Worm (Caenorhabditis elegans) whole organism, late embryonic: ENCODE results near the gene gldi-1.

Source experiments
- K09A11.1 ChIP-seq: sonication (generic microtip); optimal IDR thresholded peaks from 2 replicates; lab custom pipeline; 2017; ENCODE audit warnings: antibody characterized with exemption, mild to moderate bottlenecking, missing genetic modification characterization, missing compliant biosample characterization; ENCODE audit not compliant: insufficient read depth
- Y22D7AL.16 ChIP-seq: sonication (generic microtip); optimal IDR thresholded peaks from 2 replicates; lab custom pipeline; 2016; ENCODE audit warnings: missing genetic modification characterization, missing compliant biosample characterization
- ahr-1 ChIP-seq: sonication (generic microtip); optimal IDR thresholded peaks from 2 replicates; lab custom pipeline; 2016; ENCODE audit warnings: missing genetic modification characterization, missing compliant biosample characterization
- ama-1 ChIP-seq: fragments of 150-350 bp; optimal IDR thresholded peaks from 2 replicates; lab custom pipeline; 2014
- ceh-14 ChIP-seq: sonication (generic microtip); optimal IDR thresholded peaks from 2 replicates; lab custom pipeline; 2016; ENCODE audit warnings: missing genotype, missing genetic modification characterization, missing compliant biosample characterization
- ceh-18 ChIP-seq: sonication (generic microtip); optimal IDR thresholded peaks from 2 replicates; lab custom pipeline; 2016; ENCODE audit warnings: missing genetic modification characterization, missing compliant biosample characterization
- ceh-22 ChIP-seq: sonication (generic microtip); optimal IDR thresholded peaks from 2 replicates; lab custom pipeline; 2017; ENCODE audit warnings: missing biosample characterization, missing genetic modification characterization
- ceh-24 ChIP-seq: sonication (generic microtip); optimal IDR thresholded peaks from 2 replicates; lab custom pipeline; 2016; ENCODE audit warnings: mild to moderate bottlenecking, missing genetic modification characterization, missing compliant biosample characterization
- ceh-31 ChIP-seq: sonication (generic microtip); optimal IDR thresholded peaks from 2 replicates; lab custom pipeline; 2016; ENCODE audit warnings: missing genetic modification characterization, missing compliant biosample characterization
- ceh-34 ChIP-seq: sonication (generic microtip); optimal IDR thresholded peaks from 2 replicates; lab custom pipeline; 2016; ENCODE audit warnings: mild to moderate bottlenecking, missing genetic modification characterization, missing compliant biosample characterization
- ceh-45 ChIP-seq: fragments of 200-800 bp; sonication (Bioruptor generic); IDR thresholded peaks from 2 replicates; pipeline ENCODE4 v1.3.6; 2022; ENCODE audit warnings: missing genetic modification reagents, missing genetic modification characterization, missing compliant biosample characterization
- ceh-48 ChIP-seq: sonication (generic microtip); optimal IDR thresholded peaks from 2 replicates; lab custom pipeline; 2016; ENCODE audit warnings: missing genetic modification characterization, inconsistent platforms, missing compliant biosample characterization
- ceh-6 ChIP-seq: fragments of 200-800 bp; sonication (Bioruptor generic); optimal IDR thresholded peaks from 2 replicates; lab custom pipeline; 2018; ENCODE audit warnings: mild to moderate bottlenecking, missing genetic modification characterization, missing compliant biosample characterization
- ceh-9 ChIP-seq: sonication (generic microtip); optimal IDR thresholded peaks from 2 replicates; lab custom pipeline; 2016; ENCODE audit warnings: mild to moderate bottlenecking, missing genetic modification characterization, inconsistent platforms, missing compliant biosample characterization
- dve-1 ChIP-seq: sonication (generic microtip); optimal IDR thresholded peaks from 2 replicates; lab custom pipeline; 2017; ENCODE audit warnings: antibody characterized with exemption, mild to moderate bottlenecking, missing genetic modification characterization, missing compliant biosample characterization
- elt-4 ChIP-seq: sonication (generic microtip); optimal IDR thresholded peaks from 2 replicates; lab custom pipeline; 2016; ENCODE audit warnings: missing genetic modification characterization, missing compliant biosample characterization
- ets-4 ChIP-seq: sonication (generic microtip); optimal IDR thresholded peaks from 2 replicates; lab custom pipeline; 2016; ENCODE audit warnings: missing genetic modification characterization, missing compliant biosample characterization
- fax-1 ChIP-seq: sonication (generic microtip); optimal IDR thresholded peaks from 2 replicates; lab custom pipeline; 2016; ENCODE audit warnings: missing genotype, missing genetic modification characterization, missing compliant biosample characterization
- fkh-6 ChIP-seq: sonication (generic microtip); optimal IDR thresholded peaks from 2 replicates; lab custom pipeline; 2016; ENCODE audit warnings: missing genetic modification characterization, missing compliant biosample characterization
- gmeb-2 ChIP-seq: sonication (generic microtip); optimal IDR thresholded peaks from 2 replicates; lab custom pipeline; 2016; ENCODE audit warnings: missing genetic modification characterization, inconsistent platforms, missing compliant biosample characterization
- hlh-15 ChIP-seq: sonication (generic microtip); optimal IDR thresholded peaks from 2 replicates; lab custom pipeline; 2016; ENCODE audit warnings: missing genetic modification characterization, missing compliant biosample characterization
- hlh-30 ChIP-seq: sonication (generic microtip); optimal IDR thresholded peaks from 2 replicates; lab custom pipeline; 2017; ENCODE audit warnings: antibody characterized with exemption, missing genetic modification characterization, missing compliant biosample characterization; ENCODE audit not compliant: insufficient read depth
- hlh-6 ChIP-seq: sonication (generic microtip); optimal IDR thresholded peaks from 2 replicates; lab custom pipeline; 2016; ENCODE audit warnings: missing genotype, missing genetic modification characterization, missing compliant biosample characterization
- lim-6 ChIP-seq: sonication (generic microtip); optimal IDR thresholded peaks from 2 replicates; lab custom pipeline; 2016; ENCODE audit warnings: missing genetic modification characterization, missing compliant biosample characterization
- lin-11 ChIP-seq: fragments of 200-800 bp; sonication (Bioruptor generic); optimal IDR thresholded peaks from 2 replicates; lab custom pipeline; 2018; ENCODE audit warnings: mild to moderate bottlenecking, missing genetic modification characterization, missing compliant biosample characterization
- madf-2 ChIP-seq: sonication (generic microtip); optimal IDR thresholded peaks from 2 replicates; lab custom pipeline; 2017; ENCODE audit warnings: missing genetic modification characterization, missing compliant biosample characterization
- mec-3 ChIP-seq: sonication (generic microtip); optimal IDR thresholded peaks from 2 replicates; lab custom pipeline; 2016; ENCODE audit warnings: borderline replicate concordance, missing genetic modification characterization, missing compliant biosample characterization
- nfya-1 ChIP-seq: sonication (generic microtip); optimal IDR thresholded peaks from 2 replicates; lab custom pipeline; 2017; ENCODE audit warnings: missing genetic modification characterization, mild to moderate bottlenecking, missing compliant biosample characterization, antibody characterized with exemption, moderate library complexity
- pag-3 ChIP-seq: sonication (generic microtip); optimal IDR thresholded peaks from 2 replicates; lab custom pipeline; 2016; ENCODE audit warnings: missing compliant biosample characterization, missing genetic modification characterization, borderline replicate concordance
- pha-2 ChIP-seq: sonication (generic microtip); optimal IDR thresholded peaks from 2 replicates; lab custom pipeline; 2017; ENCODE audit warnings: mild to moderate bottlenecking, missing genetic modification characterization, missing compliant biosample characterization
- pqm-1 ChIP-seq: sonication (generic microtip); optimal IDR thresholded peaks from 2 replicates; lab custom pipeline; 2016; ENCODE audit warnings: missing genetic modification characterization, missing compliant biosample characterization
- pros-1 ChIP-seq: fragments of 150-350 bp; optimal IDR thresholded peaks from 2 replicates; lab custom pipeline; 2014; ENCODE audit warnings: missing biosample characterization, missing genetic modification reagents, missing genetic modification characterization
- ref-2 ChIP-seq: sonication (generic microtip); optimal IDR thresholded peaks from 2 replicates; lab custom pipeline; 2016; ENCODE audit warnings: missing genetic modification characterization, missing compliant biosample characterization
- sox-4 ChIP-seq: sonication (generic microtip); optimal IDR thresholded peaks from 2 replicates; lab custom pipeline; 2017; ENCODE audit warnings: mild to moderate bottlenecking, missing genetic modification characterization, inconsistent platforms, missing compliant biosample characterization
- tbx-2 ChIP-seq: sonication (generic microtip); optimal IDR thresholded peaks from 2 replicates; lab custom pipeline; 2016; ENCODE audit warnings: missing genetic modification characterization, missing compliant biosample characterization
- ttx-3 ChIP-seq: sonication (generic microtip); optimal IDR thresholded peaks from 2 replicates; lab custom pipeline; 2016; ENCODE audit warnings: missing genetic modification reagents, missing genetic modification characterization, missing compliant biosample characterization
- unc-3 ChIP-seq, 2 experiments: fragments of 200-800 bp in 1 of 2; sonication (Bioruptor generic) in 1 of 2; sonication (generic microtip) in 1 of 2; conservative IDR thresholded peaks in 1 of 2; optimal IDR thresholded peaks in 1 of 2; 2 replicates each; pipeline versions ENCODE4 v1.3.6 to Lab custom; 2016 to 2022; ENCODE audit warnings: missing compliant biosample characterization in 2 of 2, missing genetic modification characterization in 2 of 2, missing genetic modification reagents in 1 of 2
- unc-42 ChIP-seq: sonication (generic microtip); optimal IDR thresholded peaks from 2 replicates; lab custom pipeline; 2016; ENCODE audit warnings: missing genotype, missing genetic modification characterization, missing compliant biosample characterization
- unc-55 ChIP-seq: sonication (generic microtip); optimal IDR thresholded peaks from 2 replicates; lab custom pipeline; 2017; ENCODE audit warnings: missing biosample characterization, missing genetic modification reagents, missing genetic modification characterization
- unc-86 ChIP-seq: sonication (generic microtip); optimal IDR thresholded peaks from 2 replicates; lab custom pipeline; 2016; ENCODE audit warnings: missing genetic modification characterization, missing compliant biosample characterization
- zip-5 ChIP-seq: sonication (generic microtip); optimal IDR thresholded peaks from 2 replicates; lab custom pipeline; 2016; ENCODE audit warnings: missing genetic modification characterization, missing compliant biosample characterization

Gene gldi-1

DNA sequence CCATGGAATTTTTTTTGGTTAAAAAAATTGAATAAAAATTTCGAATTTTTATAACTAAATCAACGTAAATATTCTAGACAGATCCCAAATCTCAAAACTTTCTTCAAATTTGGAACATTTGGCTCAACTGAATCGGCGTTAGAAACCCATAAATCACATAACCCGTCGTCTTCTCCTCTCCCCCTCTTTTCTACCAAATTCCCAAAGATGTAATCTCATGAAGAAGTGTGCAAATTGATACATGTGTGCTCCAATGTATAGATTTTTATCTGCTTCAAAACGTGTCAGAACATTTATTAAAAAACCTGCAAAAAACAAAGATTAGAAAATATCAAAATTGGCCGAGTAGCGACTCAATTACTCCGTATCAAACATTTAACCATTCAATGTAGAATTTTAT lies 28.5 kb upstream of the gldi-1 start:
- no peak for TF ChIP-seq ceh-45 (GFP tag; lab: Robert Waterston, UW)
- TF ChIP-seq lim-6 (tag; lab: Kevin White, UChicago): no peak
- TF ChIP-seq, all 69 proteins: peak for 0

DNA sequence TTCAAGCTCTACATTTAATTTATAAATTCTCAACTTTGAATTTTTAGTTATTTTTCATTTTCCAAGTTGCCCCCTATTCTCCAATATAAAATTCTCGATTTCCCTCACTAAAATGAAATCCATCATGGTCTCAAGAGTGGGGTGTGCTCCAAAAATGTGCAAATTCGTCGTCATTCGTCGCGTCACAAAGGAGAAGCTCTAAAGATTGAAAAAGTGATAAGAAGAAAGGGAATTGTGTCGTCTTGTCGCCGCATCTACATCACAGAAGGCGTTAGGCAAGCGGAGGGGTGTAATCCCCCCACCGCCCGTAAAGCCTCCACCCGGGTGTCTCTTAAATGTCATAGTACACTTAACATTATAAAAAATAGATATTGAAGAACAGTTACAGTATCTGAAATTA lies 27.8 kb upstream of the gldi-1 start:
- TF ChIP-seq pha-2: no peak
- no peak for TF ChIP-seq K09A11.1 (tag; lab: Kevin White, UChicago)
- TF ChIP-seq mec-3 (tag; lab: Kevin White, UChicago): no peak
- TF ChIP-seq Y22D7AL.16: no peak
- TF ChIP-seq ama-1 (lab: Kevin White, UChicago): no peak
- TF ChIP-seq fkh-6 (tag; lab: Kevin White, UChicago): no peak
- TF ChIP-seq dve-1 (tag; lab: Kevin White, UChicago): no peak
- TF ChIP-seq hlh-6 (tag; lab: Kevin White, UChicago): no peak
- TF ChIP-seq ceh-22: no peak
- no peak for TF ChIP-seq ceh-14 (tag; lab: Kevin White, UChicago)
- TF ChIP-seq ahr-1 (tag; lab: Kevin White, UChicago): no peak
- no peak for TF ChIP-seq nfya-1 (tag; lab: Kevin White, UChicago)
- no peak for TF ChIP-seq pros-1 (tag; lab: Kevin White, UChicago)
- no peak for TF ChIP-seq ceh-31 (tag; lab: Kevin White, UChicago)
- no peak for TF ChIP-seq ets-4 (tag; lab: Kevin White, UChicago)
- no peak for TF ChIP-seq unc-3 (GFP tag; conservative IDR thresholded peaks at IDR 0.05; lab: Robert Waterston, UW)
- TF ChIP-seq unc-3 (tag; optimal IDR thresholded peaks at IDR 0.05; lab: Kevin White, UChicago): no peak
- TF ChIP-seq unc-42 (tag; lab: Kevin White, UChicago): no peak
- TF ChIP-seq ceh-34 (tag; lab: Kevin White, UChicago): no peak
- TF ChIP-seq hlh-30 (tag; lab: Kevin White, UChicago): no peak
- TF ChIP-seq unc-86 (tag; lab: Kevin White, UChicago): no peak

DNA sequence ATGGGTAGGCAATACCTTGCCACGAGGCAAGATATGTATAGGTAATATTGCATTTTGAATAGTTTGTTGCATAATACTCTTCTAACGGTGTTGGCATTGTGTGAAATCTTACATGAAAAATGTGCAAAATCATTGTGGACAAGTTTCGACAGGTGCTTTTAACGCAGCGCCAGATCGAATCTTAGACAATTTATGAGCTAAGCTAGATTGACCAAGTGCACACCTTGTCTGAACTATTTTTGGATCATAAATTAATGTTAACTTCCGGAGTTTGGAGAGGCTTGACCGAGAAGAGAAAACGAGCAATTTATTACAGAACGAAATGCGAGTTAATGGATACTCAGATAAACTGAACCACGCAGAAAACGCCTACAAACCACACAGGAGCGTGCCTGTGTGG lies 25.1 kb upstream of the gldi-1 start, which contains the start of gene srh-105:
TSS of gene srh-105 (minus strand) at position 101 of the 400 bp plus-strand sequence.
- no peak for TF ChIP-seq sox-4 (tag; lab: Kevin White, UChicago)
- TF ChIP-seq ceh-14 (tag; lab: Kevin White, UChicago): no peak
- TF ChIP-seq ceh-24 (tag; lab: Kevin White, UChicago): no peak
- no peak for TF ChIP-seq zip-5 (tag; lab: Kevin White, UChicago)
- TF ChIP-seq ahr-1 (tag; lab: Kevin White, UChicago): no peak
- TF ChIP-seq fax-1 (tag; lab: Kevin White, UChicago): no peak
- TF ChIP-seq tbx-2 (tag; lab: Kevin White, UChicago): no peak
- TF ChIP-seq ceh-6: no peak
- no peak for TF ChIP-seq mec-3 (tag; lab: Kevin White, UChicago)
- no peak for TF ChIP-seq pag-3 (tag; lab: Kevin White, UChicago)
- no peak for TF ChIP-seq elt-4 (tag; lab: Kevin White, UChicago)
- TF ChIP-seq ceh-22: no peak

DNA sequence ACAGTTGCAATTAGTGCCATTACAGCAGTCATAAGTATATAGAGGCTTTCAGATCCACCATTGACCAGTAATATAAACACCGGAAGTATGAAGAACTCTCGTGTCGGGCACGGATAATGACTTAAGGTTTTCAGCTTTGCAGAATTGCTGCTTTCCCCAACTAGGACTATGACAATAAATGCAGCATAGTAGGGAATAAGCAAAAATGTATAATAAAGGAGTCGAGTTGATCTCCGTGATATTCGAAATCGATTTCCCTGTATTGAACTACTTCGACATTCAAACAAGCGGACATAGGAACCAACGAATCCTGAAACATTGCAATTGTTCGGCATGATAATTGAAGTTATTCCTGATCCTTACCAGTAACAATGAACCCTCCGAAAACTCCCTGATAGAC lies 24.4 kb upstream of the gldi-1 start:
- TF ChIP-seq ceh-22 (no peak), hlh-6 (tag; lab: Kevin White, UChicago) (no peak), lin-11 (tag; lab: Kevin White, UChicago) (no peak), ceh-6 (no peak), madf-2 (no peak), pqm-1 (tag; lab: Kevin White, UChicago) (no peak), gmeb-2 (tag; lab: Kevin White, UChicago) (no peak), ttx-3 (tag; lab: Kevin White, UChicago) (no peak), ref-2 (tag; lab: Kevin White, UChicago) (no peak), hlh-15 (tag; lab: Kevin White, UChicago) (no peak), unc-55 (GFP tag; lab: Kevin White, UChicago) (no peak), ceh-9 (no peak), ceh-45 (GFP tag; lab: Robert Waterston, UW) (no peak), ceh-48 (tag; lab: Kevin White, UChicago) (no peak), pha-2 (no peak), ceh-18 (tag; lab: Kevin White, UChicago) (no peak), K09A11.1 (tag; lab: Kevin White, UChicago) (no peak)
- TF ChIP-seq, all 69 proteins: peak for 0
